Fruit fly (Drosophila melanogaster): ENCODE results near the gene GstZ2.

DNA sequence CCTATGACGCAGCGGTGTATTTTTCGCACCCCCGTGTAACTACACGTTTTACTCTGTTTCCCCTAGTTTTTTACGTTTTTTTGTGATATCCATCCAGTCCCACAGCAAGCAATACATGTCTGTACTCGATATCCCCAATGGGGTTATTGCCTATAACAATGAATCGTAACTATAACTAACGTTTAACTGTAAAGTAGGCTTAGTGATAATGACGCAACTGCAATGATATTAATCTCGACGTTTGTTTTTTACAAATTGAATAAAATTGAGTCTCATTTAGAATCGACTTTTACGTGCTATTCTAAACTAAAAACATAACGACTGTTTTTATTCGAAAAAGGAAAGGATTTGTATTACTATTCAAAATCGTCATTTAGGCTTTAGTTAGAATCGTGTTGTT lies 43.5 kb downstream of the GstZ2 start:
- TF ChIP-seq fd96Ca (GFP tag; IDR thresholded peaks at IDR 0.05) (no peak), Pif1B (GFP tag; optimal IDR thresholded peaks at IDR 0.05) (no peak)

Data from whole organism, pupa.